Fruit fly (Drosophila melanogaster) whole organism, embryonic: ENCODE measurements around the gene CG6168.
A peak's percentile ranks its signal among the peaks of the same experiment; 100 is the strongest.

Experiments used
- Aef1 ChIP-seq: fragments of 200-800 bp; sonication (Bioruptor generic); IDR thresholded peaks from 3 replicates; pipeline ENCODE4 v1.3.6; 2022; ENCODE audit warnings: missing biosample characterization, missing genetic modification characterization
- Awh ChIP-seq: fragments of 200-800 bp; sonication (Bioruptor generic); IDR thresholded peaks from 2 replicates; pipeline ENCODE4, ENCODE4 v1.3.6; 2022; ENCODE audit warnings: missing biosample characterization, missing genetic modification characterization
- B-H2 ChIP-seq: fragments of 200-800 bp; sonication (Bioruptor generic); optimal IDR thresholded peaks from 2 replicates; lab custom pipeline; 2018; ENCODE audit warnings: missing biosample characterization, mild to moderate bottlenecking, missing genetic modification characterization
- CG11456 ChIP-seq: fragments of 200-800 bp; sonication (Bioruptor generic); IDR thresholded peaks from 3 replicates; pipeline ENCODE4 v1.3.6; 2022; ENCODE audit warnings: missing biosample characterization, missing genetic modification characterization
- CG11504 ChIP-seq: fragments of 200-800 bp; sonication (Bioruptor generic); optimal IDR thresholded peaks from 3 replicates; lab custom pipeline; 2019; ENCODE audit warnings: missing biosample characterization, mild to moderate bottlenecking, missing genetic modification characterization, moderate library complexity
- CG11696 ChIP-seq: fragments of 200-800 bp; sonication (Bioruptor generic); IDR thresholded peaks from 2 replicates; pipeline ENCODE4 v1.3.6; 2022; ENCODE audit warnings: missing biosample characterization, missing genetic modification characterization
- CG12071 ChIP-seq: fragments of 200-800 bp; sonication (Bioruptor generic); optimal IDR thresholded peaks from 3 replicates; lab custom pipeline; 2018; ENCODE audit warnings: missing biosample characterization, mild to moderate bottlenecking, missing genetic modification characterization
- CG14860 ChIP-seq: fragments of 200-800 bp; sonication (Bioruptor generic); IDR thresholded peaks from 3 replicates; pipeline ENCODE4 v1.3.6; 2022; ENCODE audit warnings: missing biosample characterization, missing genetic modification characterization; ENCODE audit not compliant: partially characterized antibody
- CG15479 ChIP-seq: fragments of 200-800 bp; sonication (Bioruptor generic); optimal IDR thresholded peaks from 3 replicates; lab custom pipeline; 2019; ENCODE audit warnings: missing biosample characterization, mild to moderate bottlenecking, missing genetic modification characterization, moderate library complexity
- CG1832 ChIP-seq: fragments of 200-800 bp; sonication (Bioruptor generic); optimal IDR thresholded peaks from 2 replicates; lab custom pipeline; 2017; ENCODE audit warnings: missing biosample characterization, mild to moderate bottlenecking, missing genetic modification characterization, inconsistent platforms
- CG18599 ChIP-seq: fragments of 200-800 bp; sonication (Bioruptor generic); optimal IDR thresholded peaks from 3 replicates; lab custom pipeline; 2017; ENCODE audit warnings: missing biosample characterization, missing genetic modification characterization, mild to moderate bottlenecking, moderate library complexity, missing genetic modification reagents
- CG2712 ChIP-seq: fragments of 200-800 bp; optimal IDR thresholded peaks from 3 replicates; lab custom pipeline; 2019; ENCODE audit warnings: missing biosample characterization, mild to moderate bottlenecking, missing genetic modification characterization, moderate library complexity
- CG2875 ChIP-seq: fragments of 200-800 bp; sonication (Bioruptor generic); optimal IDR thresholded peaks from 2 replicates; lab custom pipeline; 2017; ENCODE audit warnings: missing biosample characterization, mild to moderate bottlenecking, missing genetic modification characterization, missing genetic modification reagents
- CG34376 ChIP-seq: fragments of 200-800 bp; sonication (Bioruptor generic); optimal IDR thresholded peaks from 2 replicates; lab custom pipeline; 2018; ENCODE audit warnings: missing biosample characterization, mild to moderate bottlenecking, missing genetic modification characterization
- CG3838 ChIP-seq: fragments of 200-800 bp; sonication (Bioruptor generic); optimal IDR thresholded peaks from 3 replicates; lab custom pipeline; 2016; ENCODE audit warnings: missing biosample characterization, missing genetic modification characterization
- CG4820 ChIP-seq: fragments of 200-800 bp; sonication (Bioruptor generic); optimal IDR thresholded peaks from 3 replicates; lab custom pipeline; 2016; ENCODE audit warnings: missing biosample characterization, missing genetic modification characterization
- CG6175 ChIP-seq: fragments of 200-800 bp; sonication (Bioruptor generic); IDR thresholded peaks from 3 replicates; pipeline ENCODE4 v1.3.6; 2022; ENCODE audit warnings: missing biosample characterization, missing genetic modification characterization
- CG6272 ChIP-seq: fragments of 200-800 bp; sonication (Bioruptor generic); IDR thresholded peaks from 2 replicates; pipeline ENCODE4 v1.3.6; 2022; ENCODE audit warnings: missing biosample characterization, missing genetic modification characterization
- CG7357 ChIP-seq: fragments of 200-800 bp; sonication (Bioruptor generic); IDR thresholded peaks from 3 replicates; pipeline ENCODE4 v1.3.6; 2022; ENCODE audit warnings: missing biosample characterization, missing genetic modification characterization
- CG8765 ChIP-seq: fragments of 200-800 bp; sonication (Bioruptor generic); IDR thresholded peaks from 2 replicates; pipeline ENCODE4 v1.3.6; 2022; ENCODE audit warnings: missing biosample characterization, missing genetic modification characterization
- Drgx ChIP-seq: fragments of 200-800 bp; sonication (Bioruptor generic); IDR thresholded peaks from 2 replicates; pipeline ENCODE4 v1.3.6; 2022; ENCODE audit warnings: missing biosample characterization, missing genetic modification characterization
- Elba2 ChIP-seq: fragments of 200-800 bp; sonication (Bioruptor generic); optimal IDR thresholded peaks from 3 replicates; lab custom pipeline; 2016; ENCODE audit warnings: missing biosample characterization, missing genetic modification characterization
- Ets65A ChIP-seq: fragments of 200-800 bp; sonication (Bioruptor generic); peaks from one replicate; lab custom pipeline; 2016; ENCODE audit warnings: missing biosample characterization, missing genetic modification characterization
- Mad ChIP-seq: fragments of 200-800 bp; sonication (Bioruptor generic); optimal IDR thresholded peaks from 2 replicates; lab custom pipeline; 2016; ENCODE audit warnings: missing biosample characterization, missing genetic modification characterization
- Med ChIP-seq: fragments of 200-800 bp; sonication (Bioruptor generic); peaks from one replicate; lab custom pipeline; 2016; ENCODE audit warnings: missing biosample characterization, missing genetic modification characterization, mild to moderate bottlenecking, inconsistent platforms, moderate library complexity
- NfI ChIP-seq: fragments of 200-800 bp; sonication (Bioruptor generic); optimal IDR thresholded peaks from 3 replicates; lab custom pipeline; 2018; ENCODE audit warnings: missing biosample characterization, mild to moderate bottlenecking, missing genetic modification characterization, moderate library complexity
- Oaz ChIP-seq: fragments of 200-800 bp; sonication (Bioruptor generic); IDR thresholded peaks from 2 replicates; pipeline ENCODE4 v1.3.6; 2022; ENCODE audit warnings: missing biosample characterization, missing genetic modification characterization
- Pdp1 ChIP-seq, 2 experiments: fragments of 200-800 bp; sonication (Bioruptor generic); optimal IDR thresholded peaks; 3 replicates each; lab custom pipeline; 2016; ENCODE audit warnings: missing biosample characterization in 2 of 2, missing genetic modification characterization in 2 of 2, mild to moderate bottlenecking in 1 of 2, moderate library complexity in 1 of 2
- bowl ChIP-seq: fragments of 200-800 bp; sonication (Bioruptor generic); IDR thresholded peaks from 2 replicates; pipeline ENCODE4 v1.3.6; 2022; ENCODE audit warnings: missing biosample characterization, missing genetic modification characterization
- bsh ChIP-seq, 2 experiments: fragments of 200-800 bp; sonication (Bioruptor generic); optimal IDR thresholded peaks; 2 replicates each; lab custom pipeline; 2017 to 2018; ENCODE audit warnings: mild to moderate bottlenecking in 2 of 2, missing biosample characterization in 2 of 2, missing genetic modification characterization in 2 of 2, moderate library complexity in 1 of 2
- dm ChIP-seq: fragments of 200-800 bp; sonication (Bioruptor generic); optimal IDR thresholded peaks from 3 replicates; lab custom pipeline; 2016; ENCODE audit warnings: missing biosample characterization, missing genetic modification characterization
- ems ChIP-seq: fragments of 200-800 bp; sonication (Bioruptor generic); optimal IDR thresholded peaks from 3 replicates; lab custom pipeline; 2016; ENCODE audit warnings: missing biosample characterization, missing genetic modification characterization
- eve ChIP-seq, 2 experiments: fragments of >200 bp; optimal IDR thresholded peaks; 2 replicates each; lab custom pipeline; 2017; ENCODE audit warnings: missing biosample characterization in 2 of 2, missing genetic modification characterization in 2 of 2
- gem ChIP-seq: fragments of 200-800 bp; sonication (Bioruptor generic); optimal IDR thresholded peaks from 2 replicates; lab custom pipeline; 2019; ENCODE audit warnings: missing biosample characterization, mild to moderate bottlenecking, missing genetic modification characterization, moderate library complexity
- gro ChIP-seq: fragments of 200-800 bp; sonication (Bioruptor generic); optimal IDR thresholded peaks from 2 replicates; lab custom pipeline; 2016; ENCODE audit warnings: missing biosample characterization, missing genetic modification characterization
- ham ChIP-seq: fragments of 200-800 bp; sonication (Bioruptor generic); IDR thresholded peaks from 2 replicates; pipeline ENCODE4 v1.3.6; 2022; ENCODE audit warnings: missing biosample characterization, missing genetic modification characterization
- lov ChIP-seq, 2 experiments: fragments of 200-800 bp in 1 of 2; fragments of >200 bp in 1 of 2; sonication (Bioruptor generic) in 1 of 2; IDR thresholded peaks in 1 of 2; optimal IDR thresholded peaks in 1 of 2; 2 replicates in 1 of 2; 3 replicates in 1 of 2; pipeline versions ENCODE4 v1.3.6 to Lab custom; 2017 to 2022; ENCODE audit warnings: missing biosample characterization in 1 of 2, missing genetic modification characterization in 1 of 2
- mld ChIP-seq: fragments of 200-800 bp; sonication (Bioruptor generic); IDR thresholded peaks from 3 replicates; pipeline ENCODE4 v1.3.6; 2022; ENCODE audit warnings: missing biosample characterization, missing genetic modification characterization; ENCODE audit not compliant: partially characterized antibody
- nom ChIP-seq: fragments of 200-800 bp; sonication (Bioruptor generic); optimal IDR thresholded peaks from 2 replicates; lab custom pipeline; 2017; ENCODE audit warnings: missing biosample characterization, missing genetic modification characterization, mild to moderate bottlenecking, moderate library complexity, missing genetic modification reagents
- pnt ChIP-seq: fragments of 200-800 bp; sonication (Bioruptor generic); optimal IDR thresholded peaks from 3 replicates; lab custom pipeline; 2016; ENCODE audit warnings: missing biosample characterization, missing genetic modification characterization
- sc ChIP-seq, 3 experiments: fragments of >200 bp in 2 of 3; fragments of 200-800 bp in 1 of 3; sonication (Bioruptor generic) in 1 of 3; optimal IDR thresholded peaks; 2 replicates in 2 of 3; 3 replicates in 1 of 3; lab custom pipeline; 2017; ENCODE audit warnings: mild to moderate bottlenecking in 1 of 3, missing biosample characterization in 1 of 3, missing genetic modification characterization in 1 of 3, missing genetic modification reagents in 1 of 3
- schlank ChIP-seq: fragments of 200-800 bp; sonication (Bioruptor generic); optimal IDR thresholded peaks from 2 replicates; lab custom pipeline; 2018; ENCODE audit warnings: missing biosample characterization, mild to moderate bottlenecking, missing genetic modification characterization
- sna ChIP-seq: fragments of 200-800 bp; sonication (Bioruptor generic); IDR thresholded peaks from 2 replicates; pipeline ENCODE4 v1.3.6; 2022; ENCODE audit warnings: missing biosample characterization, missing genetic modification characterization; ENCODE audit not compliant: partially characterized antibody
- so ChIP-seq: fragments of 200-800 bp; sonication (Bioruptor generic); IDR thresholded peaks from 3 replicates; pipeline ENCODE4 v1.3.6; 2022; ENCODE audit warnings: missing biosample characterization, missing genetic modification characterization
- ssp ChIP-seq: fragments of 200-800 bp; sonication (Bioruptor generic); IDR thresholded peaks from 2 replicates; pipeline ENCODE4 v1.3.6; 2022; ENCODE audit warnings: missing biosample characterization, missing genetic modification characterization

The CG6168 gene

DNA sequence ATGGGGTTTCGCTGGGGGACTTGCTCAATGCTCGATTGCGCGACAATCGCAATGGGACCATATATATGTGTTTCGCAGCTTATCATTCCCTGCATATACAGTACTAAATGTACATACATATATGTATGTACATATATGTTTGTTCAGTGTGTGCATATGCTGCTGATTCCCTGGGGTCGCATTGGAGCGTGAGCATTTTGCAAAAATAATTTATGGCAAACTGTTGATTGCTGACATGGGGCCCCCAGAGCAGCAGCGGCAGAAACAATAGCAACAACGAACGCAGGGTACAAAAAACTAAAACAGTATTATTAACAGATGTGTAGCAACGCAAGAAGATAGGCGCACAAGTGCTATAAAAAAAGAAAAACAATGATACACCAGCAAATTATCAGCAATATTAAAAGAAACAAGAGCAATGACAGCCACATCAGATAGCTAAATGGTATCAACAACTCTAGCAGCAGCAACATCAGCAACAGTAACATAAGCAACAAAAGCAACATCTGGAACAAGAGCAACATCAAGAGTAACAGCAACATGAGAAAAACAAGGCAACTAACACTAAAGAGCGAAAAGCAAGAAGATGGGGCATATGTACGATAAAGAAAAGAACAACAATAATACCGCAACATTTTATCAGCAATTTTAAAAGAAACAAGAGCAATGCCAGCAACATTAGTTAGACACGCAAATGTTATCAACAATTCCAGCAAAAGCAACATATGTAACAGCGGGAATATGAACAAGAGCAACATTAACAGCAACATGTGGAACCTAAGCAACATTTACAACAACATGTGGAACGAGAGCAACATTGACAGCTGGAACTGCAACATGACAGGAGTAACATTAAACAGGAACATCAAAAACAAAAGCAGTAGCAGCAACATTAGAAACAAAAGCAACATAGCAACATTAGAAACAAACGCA, 37.2 kb downstream of the CG6168 start (continued):
- no peak for TF ChIP-seq dm (GFP tag; lab: Kevin White, UChicago)
- TF ChIP-seq CG11456 (GFP tag; lab: Robert Waterston, UW), result no peak
- TF ChIP-seq Mad (GFP tag; lab: Kevin White, UChicago), result no peak
- no peak for TF ChIP-seq gro
- no peak for TF ChIP-seq sna (GFP tag; lab: Robert Waterston, UW)
- peak; percentile 60 for TF ChIP-seq Ets65A
- TF ChIP-seq CG2712 (tag; lab: Kevin White, UChicago), result no peak
- TF ChIP-seq CG6272 (GFP tag; lab: Robert Waterston, UW), result 0 out of 2 replicates have a peak, but pooled peaks have one; percentile 19
- TF ChIP-seq bsh (GFP tag; optimal IDR thresholded peaks at IDR 0.05; lab: Kevin White, UChicago), result no peak
- TF ChIP-seq mld (GFP tag; lab: Robert Waterston, UW), result no peak
- no peak for TF ChIP-seq gem
- no peak for TF ChIP-seq CG15479 (GFP tag; lab: Kevin White, UChicago)
- peak in 1 of 2 experiments; percentile 51 for TF ChIP-seq eve (GFP tag; optimal IDR thresholded peaks at IDR 0.05; lab: Kevin White, UChicago)
- TF ChIP-seq ssp (GFP tag; lab: Robert Waterston, UW), result no peak
- TF ChIP-seq CG8765 (GFP tag; lab: Robert Waterston, UW), result no peak
- 0 out of 3 replicates have a peak, but pooled peaks have one; percentile 11 for TF ChIP-seq so (GFP tag; lab: Robert Waterston, UW)
- TF ChIP-seq CG34376 (GFP tag; lab: Kevin White, UChicago), result no peak
- TF ChIP-seq CG2875 (GFP tag; lab: Kevin White, UChicago), result no peak
- TF ChIP-seq Oaz (GFP tag; lab: Robert Waterston, UW), result no peak
- TF ChIP-seq CG11696 (GFP tag; lab: Robert Waterston, UW), result no peak
- peak; percentile 72 for TF ChIP-seq CG3838 (GFP tag; lab: Kevin White, UChicago)
- TF ChIP-seq Med (GFP tag; lab: Kevin White, UChicago), result peak; percentile 39
- TF ChIP-seq CG12071 (GFP tag; lab: Kevin White, UChicago), result no peak
- no peak for TF ChIP-seq Pdp1 (GFP tag; optimal IDR thresholded peaks at IDR 0.05; lab: Kevin White, UChicago)
- TF ChIP-seq CG7357 (GFP tag; lab: Robert Waterston, UW), result no peak
- no peak for TF ChIP-seq NfI
- TF ChIP-seq Elba2 (GFP tag; lab: Kevin White, UChicago), result no peak
- TF ChIP-seq schlank (tag; lab: Kevin White, UChicago), result no peak
- no peak for TF ChIP-seq ham (GFP tag; lab: Robert Waterston, UW)
- peak; percentile 93 for TF ChIP-seq CG11504
- TF ChIP-seq Awh, result no peak
- TF ChIP-seq lov (optimal IDR thresholded peaks at IDR 0.05; lab: Kevin White, UChicago), result no peak
- TF ChIP-seq lov (GFP tag; IDR thresholded peaks at IDR 0.05; lab: Robert Waterston, UW), result no peak
- no peak for TF ChIP-seq Aef1 (GFP tag; lab: Robert Waterston, UW)
- no peak for TF ChIP-seq CG1832
- TF ChIP-seq B-H2 (GFP tag; lab: Kevin White, UChicago), result no peak
- no peak for TF ChIP-seq pnt (GFP tag; lab: Kevin White, UChicago)
- TF ChIP-seq CG14860 (GFP tag; lab: Robert Waterston, UW), result 0 out of 3 replicates have a peak, but pooled peaks have one; percentile 16
- TF ChIP-seq ems (GFP tag; lab: Kevin White, UChicago), result no peak
- TF ChIP-seq sc (optimal IDR thresholded peaks at IDR 0.05; lab: Kevin White, UChicago), result no peak
- no peak for TF ChIP-seq sc (GFP tag; optimal IDR thresholded peaks at IDR 0.05; lab: Kevin White, UChicago)
- peak; percentile 22 for TF ChIP-seq nom
- no peak for TF ChIP-seq CG6175 (GFP tag; lab: Robert Waterston, UW)
- TF ChIP-seq CG18599 (GFP tag; lab: Kevin White, UChicago), result peak; percentile 24
- TF ChIP-seq bowl (GFP tag; lab: Robert Waterston, UW), result no peak
- no peak for TF ChIP-seq CG4820 (GFP tag; lab: Kevin White, UChicago)
- TF ChIP-seq Drgx (GFP tag; lab: Robert Waterston, UW), result peak; percentile 29; the same call in 1 of the 2 replicates
